Worm (Caenorhabditis elegans): ENCODE measurements around the gene R05A10.1.

ce11 chrIV:14193196-14193595, 11.0 kb downstream of the R05A10.1 start, which contains the start of gene K01G12.3:
- TF ChIP-seq sox-4 (tag; optimal IDR thresholded peaks at IDR 0.05) (no peak), tbx-2 (tag; optimal IDR thresholded peaks at IDR 0.05) (no peak), pha-4 (tag; optimal IDR thresholded peaks at IDR 0.05) (no peak), ama-1 (optimal IDR thresholded peaks at IDR 0.05) (no peak), pat-9 (tag; optimal IDR thresholded peaks at IDR 0.05) (no peak), ceh-6 (GFP tag; optimal IDR thresholded peaks at IDR 0.05) (no peak), hlh-30 (tag; optimal IDR thresholded peaks at IDR 0.05; ENCODE audit: insufficient read depth) (no peak), che-1 (tag; optimal IDR thresholded peaks at IDR 0.05) (no peak), lin-11 (tag; optimal IDR thresholded peaks at IDR 0.05) (no peak), T23F11.4 (GFP tag; optimal IDR thresholded peaks at IDR 0.05) (no peak), ceh-24 (tag; optimal IDR thresholded peaks at IDR 0.05) (no peak), unc-86 (tag; optimal IDR thresholded peaks at IDR 0.05) (no peak), pag-3 (tag; optimal IDR thresholded peaks at IDR 0.05; ENCODE audit: borderline replicate concordance) (no peak), gmeb-2 (tag; optimal IDR thresholded peaks at IDR 0.05) (no peak)
